Worm (Caenorhabditis elegans): ENCODE results near the gene Y47D3A.32.

- TF ChIP-seq pqm-1 (tag; optimal IDR thresholded peaks at IDR 0.05) (no peak), pag-3 (tag; optimal IDR thresholded peaks at IDR 0.05; ENCODE audit: borderline replicate concordance, insufficient read depth) (no peak), lin-39 (tag; optimal IDR thresholded peaks at IDR 0.05) (no peak), lin-13 (GFP tag; optimal IDR thresholded peaks at IDR 0.05) (no peak), nhr-85 (tag) (peak; percentile 86), unc-130 (tag; optimal IDR thresholded peaks at IDR 0.05) (no peak), isw-1 (GFP tag; IDR thresholded peaks at IDR 0.05) (peak; percentile 41), unc-62 (GFP tag; optimal IDR thresholded peaks at IDR 0.05) (no peak), mep-1 (tag; optimal IDR thresholded peaks at IDR 0.05) (peak; percentile 18), blmp-1 (tag; optimal IDR thresholded peaks at IDR 0.05) (no peak), nhr-20 (tag; optimal IDR thresholded peaks at IDR 0.05) (no peak), egl-27 (tag; optimal IDR thresholded peaks at IDR 0.05) (no peak), nhr-28 (tag; optimal IDR thresholded peaks at IDR 0.05) (no peak)
Observed at ce11 chrIII:11286069-11286468, 33.9 kb downstream of the Y47D3A.32 start.
